Fruit fly (Drosophila melanogaster): Measurements from ENCODE around the gene rdgA.

dm6 chrX:9012722-9013121 is 105.9 kb downstream of the rdgA start:
- TF ChIP-seq pad (GFP tag; optimal IDR thresholded peaks at IDR 0.05) (no peak), CG11617 (GFP tag; optimal IDR thresholded peaks at IDR 0.05) (no peak)
